Worm (Caenorhabditis elegans) whole organism, midembryonic: ENCODE data around the gene clec-55.

Source experiments
- T22C8.4 ChIP-seq: fragments of 200-800 bp; sonication (Bioruptor generic); IDR thresholded peaks from 2 replicates; pipeline ENCODE4 v1.3.6; 2022; ENCODE audit warnings: missing genetic modification characterization, missing compliant biosample characterization
- cog-1 ChIP-seq: sonication (generic microtip); optimal IDR thresholded peaks from 2 replicates; lab custom pipeline; 2016; ENCODE audit warnings: missing genetic modification characterization, missing compliant biosample characterization
- flt-1 ChIP-seq: fragments of 200-800 bp; sonication (Bioruptor generic); IDR thresholded peaks from 2 replicates; pipeline ENCODE4 v1.3.6; 2022; ENCODE audit warnings: missing genetic modification characterization, missing compliant biosample characterization
- med-1 ChIP-seq: sonication (generic microtip); optimal IDR thresholded peaks from 2 replicates; lab custom pipeline; 2017; ENCODE audit warnings: missing genetic modification characterization, mild to moderate bottlenecking, missing compliant biosample characterization, antibody characterized with exemption, missing genetic modification reagents; ENCODE audit not compliant: insufficient read depth
- ref-1 ChIP-seq: fragments of 200-800 bp; sonication (Bioruptor generic); conservative IDR thresholded peaks from 2 replicates; pipeline ENCODE4 v1.3.6; 2022; ENCODE audit warnings: missing genetic modification reagents, missing genetic modification characterization, missing compliant biosample characterization
- tab-1 ChIP-seq: fragments of 200-800 bp; sonication (Bioruptor generic); IDR thresholded peaks from 2 replicates; pipeline ENCODE4 v1.3.6; 2022; ENCODE audit warnings: missing genetic modification characterization, missing compliant biosample characterization
- ztf-23 ChIP-seq: fragments of 200-800 bp; sonication (Bioruptor generic); IDR thresholded peaks from 2 replicates; pipeline ENCODE4 v1.3.6; 2022; ENCODE audit warnings: missing genetic modification reagents, missing genetic modification characterization, missing compliant biosample characterization
- ztf-29 ChIP-seq: fragments of 200-800 bp; sonication (Bioruptor generic); IDR thresholded peaks from 2 replicates; pipeline ENCODE4 v1.3.6; 2022; ENCODE audit warnings: missing genetic modification reagents, missing genetic modification characterization, missing compliant biosample characterization

- no peak for TF ChIP-seq flt-1 (GFP tag; lab: Robert Waterston, UW)
- TF ChIP-seq cog-1 (tag; lab: Kevin White, UChicago): no peak
- no peak for TF ChIP-seq tab-1 (GFP tag; lab: Robert Waterston, UW)
- TF ChIP-seq ztf-23 (GFP tag; lab: Robert Waterston, UW): no peak
- no peak for TF ChIP-seq ref-1 (GFP tag; lab: Robert Waterston, UW)
- no peak for TF ChIP-seq ztf-29 (GFP tag; lab: Robert Waterston, UW)
- TF ChIP-seq med-1 (GFP tag; lab: Kevin White, UChicago): no peak
- no peak for TF ChIP-seq T22C8.4
These were observed 18.4 kb upstream of the clec-55 start, which contains the start of gene F08H9.2 for ce11 chrV:14460615-14461102.
